Worm (Caenorhabditis elegans): ENCODE data around the gene clc-20.

ce11 chrIII:845485-845884 lies 26.9 kb upstream of the clc-20 start, which contains the start of gene K02F3.2:
- TF ChIP-seq lim-6 (tag; optimal IDR thresholded peaks at IDR 0.05), result no peak
- TF ChIP-seq tbx-2 (tag; optimal IDR thresholded peaks at IDR 0.05), result no peak
- TF ChIP-seq Y22D7AL.16 (tag; optimal IDR thresholded peaks at IDR 0.05), result no peak
- TF ChIP-seq ama-1 (optimal IDR thresholded peaks at IDR 0.05), result no peak
